Worm (Caenorhabditis elegans) whole organism, young adult: Measurements from ENCODE around the gene odr-1.

Experiments used
- B0261.1 ChIP-seq: sonication (generic microtip); optimal IDR thresholded peaks from 2 replicates; lab custom pipeline; 2016; ENCODE audit warnings: mild to moderate bottlenecking, missing genetic modification characterization, moderate library complexity, missing compliant biosample characterization
- C17E4.6 ChIP-seq: fragments of 200-800 bp; sonication (Bioruptor generic); IDR thresholded peaks from 2 replicates; pipeline ENCODE4 v1.3.6; 2022; ENCODE audit warnings: missing genetic modification reagents, missing genetic modification characterization, missing compliant biosample characterization
- D2030.7 ChIP-seq: fragments of 200-800 bp; sonication (Bioruptor generic); IDR thresholded peaks from 2 replicates; pipeline ENCODE4 v1.3.6; 2022; ENCODE audit warnings: missing genetic modification reagents, missing genetic modification characterization, missing compliant biosample characterization
- F49E8.2 ChIP-seq: sonication (generic microtip); optimal IDR thresholded peaks from 3 replicates; lab custom pipeline; 2017; ENCODE audit warnings: missing genetic modification characterization, mild to moderate bottlenecking, missing compliant biosample characterization, antibody characterized with exemption, moderate library complexity; ENCODE audit not compliant: insufficient read depth
- F57A8.1 ChIP-seq: fragments of 200-800 bp; sonication (Bioruptor generic); optimal IDR thresholded peaks from 2 replicates; lab custom pipeline; 2018; ENCODE audit warnings: mild to moderate bottlenecking, missing genetic modification characterization, moderate library complexity, missing compliant biosample characterization
- F57C9.4 ChIP-seq: sonication (generic microtip); optimal IDR thresholded peaks from 2 replicates; lab custom pipeline; 2017; ENCODE audit warnings: mild to moderate bottlenecking, missing genetic modification characterization, missing compliant biosample characterization
- K12H6.12 ChIP-seq: fragments of 200-800 bp; sonication (Bioruptor generic); optimal IDR thresholded peaks from 2 replicates; lab custom pipeline; 2018; ENCODE audit warnings: mild to moderate bottlenecking, missing genetic modification characterization, missing compliant biosample characterization
- Y53F4B.3 ChIP-seq: fragments of 200-800 bp; sonication (Bioruptor generic); IDR thresholded peaks from 2 replicates; pipeline ENCODE4 v1.3.6; 2022; ENCODE audit warnings: missing genetic modification reagents, missing genetic modification characterization, missing compliant biosample characterization
- Y67H2A.10 ChIP-seq: fragments of 200-800 bp; sonication (Bioruptor generic); conservative IDR thresholded peaks from 2 replicates; pipeline ENCODE4 v1.3.6; 2022; ENCODE audit warnings: missing genetic modification reagents, missing genetic modification characterization, missing compliant biosample characterization
- Y95B8A.8 ChIP-seq: fragments of 200-800 bp; sonication (Bioruptor generic); IDR thresholded peaks from 2 replicates; pipeline ENCODE4 v1.3.6; 2022; ENCODE audit warnings: missing genetic modification reagents, missing genetic modification characterization, missing compliant biosample characterization
- ama-1 ChIP-seq, 3 experiments: fragments of 150-350 bp in 1 of 3; sonication (generic microtip) in 2 of 3; optimal IDR thresholded peaks; 2 replicates each; lab custom pipeline; 2014 to 2018; ENCODE audit warnings: missing biosample characterization in 2 of 3, missing genetic modification characterization in 2 of 3, missing genetic modification reagents in 2 of 3
- ccch-3 ChIP-seq: fragments of 200-800 bp; sonication (Bioruptor generic); optimal IDR thresholded peaks from 2 replicates; lab custom pipeline; 2018; ENCODE audit warnings: mild to moderate bottlenecking, missing genetic modification characterization, missing compliant biosample characterization
- cebp-1 ChIP-seq, 2 experiments: fragments of 200-800 bp in 1 of 2; sonication (Bioruptor generic) in 1 of 2; sonication (generic microtip) in 1 of 2; IDR thresholded peaks in 1 of 2; optimal IDR thresholded peaks in 1 of 2; 2 replicates each; pipeline versions ENCODE4 v1.3.6 to Lab custom; 2017 to 2022; ENCODE audit warnings: missing compliant biosample characterization in 2 of 2, missing genetic modification characterization in 2 of 2, mild to moderate bottlenecking in 1 of 2, missing genetic modification reagents in 1 of 2, moderate library complexity in 1 of 2
- cebp-2 ChIP-seq: fragments of 200-800 bp; sonication (Bioruptor generic); IDR thresholded peaks from 2 replicates; pipeline ENCODE4 v1.3.6; 2022; ENCODE audit warnings: missing genetic modification characterization, missing compliant biosample characterization
- ceh-27 ChIP-seq: fragments of 200-800 bp; sonication (Bioruptor generic); optimal IDR thresholded peaks from 2 replicates; lab custom pipeline; 2018; ENCODE audit warnings: mild to moderate bottlenecking, missing genetic modification characterization, moderate library complexity, missing compliant biosample characterization
- ceh-79 ChIP-seq: sonication (generic microtip); optimal IDR thresholded peaks from 2 replicates; lab custom pipeline; 2017; ENCODE audit warnings: mild to moderate bottlenecking, missing genetic modification characterization, missing compliant biosample characterization
- dpl-1 ChIP-seq: fragments of 150-350 bp; optimal IDR thresholded peaks from 2 replicates; lab custom pipeline; 2014; ENCODE audit warnings: missing biosample characterization, missing genetic modification reagents, missing genetic modification characterization
- egl-18 ChIP-seq: fragments of 200-800 bp; sonication (Bioruptor generic); IDR thresholded peaks from 2 replicates; pipeline ENCODE4 v1.3.6; 2022; ENCODE audit warnings: missing genetic modification reagents, missing genetic modification characterization, missing compliant biosample characterization
- ets-4 ChIP-seq: fragments of 200-800 bp; sonication (Bioruptor generic); optimal IDR thresholded peaks from 2 replicates; lab custom pipeline; 2018; ENCODE audit warnings: mild to moderate bottlenecking, missing genetic modification characterization, missing compliant biosample characterization
- fkh-3 ChIP-seq: sonication (generic microtip); optimal IDR thresholded peaks from 2 replicates; lab custom pipeline; 2016; ENCODE audit warnings: mild to moderate bottlenecking, missing genetic modification characterization, missing compliant biosample characterization
- hlh-12 ChIP-seq: sonication (generic microtip); optimal IDR thresholded peaks from 2 replicates; lab custom pipeline; 2016; ENCODE audit warnings: missing genetic modification characterization, missing compliant biosample characterization
- hlh-26 ChIP-seq: fragments of 200-800 bp; sonication (Bioruptor generic); conservative IDR thresholded peaks from 2 replicates; pipeline ENCODE4 v1.3.6; 2022; ENCODE audit warnings: missing genetic modification reagents, missing genetic modification characterization, missing compliant biosample characterization
- madf-3 ChIP-seq: fragments of 200-800 bp; sonication (Bioruptor generic); IDR thresholded peaks from 2 replicates; pipeline ENCODE4 v1.3.6; 2022; ENCODE audit warnings: missing genetic modification reagents, missing genetic modification characterization, missing compliant biosample characterization
- mel-28 ChIP-seq: sonication (generic microtip); optimal IDR thresholded peaks from 2 replicates; lab custom pipeline; 2016; ENCODE audit warnings: borderline replicate concordance, mild to moderate bottlenecking, missing genetic modification characterization, missing compliant biosample characterization
- mes-4 ChIP-seq: sonication (generic microtip); optimal IDR thresholded peaks from 2 replicates; lab custom pipeline; 2016; ENCODE audit warnings: missing genotype, missing genetic modification characterization, missing compliant biosample characterization
- nhr-90 ChIP-seq: sonication (generic microtip); optimal IDR thresholded peaks from 2 replicates; lab custom pipeline; 2016; ENCODE audit warnings: missing genotype, mild to moderate bottlenecking, missing genetic modification characterization, missing compliant biosample characterization
- pbrm-1 ChIP-seq: fragments of 200-800 bp; sonication (Bioruptor generic); IDR thresholded peaks from 2 replicates; pipeline ENCODE4 v1.3.6; 2022; ENCODE audit warnings: missing genetic modification reagents, missing genetic modification characterization, missing compliant biosample characterization
- rcor-1 ChIP-seq: fragments of 200-800 bp; sonication (Bioruptor generic); IDR thresholded peaks from 2 replicates; pipeline ENCODE4 v1.3.6; 2022; ENCODE audit warnings: missing genetic modification reagents, missing genetic modification characterization, missing compliant biosample characterization
- snpc-1.3 ChIP-seq: sonication (generic microtip); optimal IDR thresholded peaks from 2 replicates; lab custom pipeline; 2017; ENCODE audit warnings: missing genetic modification characterization, mild to moderate bottlenecking, missing compliant biosample characterization, antibody characterized with exemption, moderate library complexity, missing genotype, missing genetic modification reagents; ENCODE audit not compliant: insufficient read depth
- snpc-4 ChIP-seq, 5 experiments: fragments of 150-350 bp in 1 of 5; sonication (generic microtip) in 4 of 5; optimal IDR thresholded peaks; 2 replicates each; lab custom pipeline; 2014 to 2018; ENCODE audit warnings: missing genetic modification characterization in 5 of 5, missing biosample characterization in 3 of 5, antibody characterized with exemption in 2 of 5, mild to moderate bottlenecking in 2 of 5, missing compliant biosample characterization in 2 of 5, missing genotype in 2 of 5, moderate library complexity in 2 of 5, missing genetic modification reagents in 1 of 5
- sptf-2 ChIP-seq: fragments of 200-800 bp; sonication (Bioruptor generic); optimal IDR thresholded peaks from 2 replicates; lab custom pipeline; 2018; ENCODE audit warnings: mild to moderate bottlenecking, missing genetic modification characterization, missing compliant biosample characterization
- unc-62 ChIP-seq: fragments of 150-350 bp; optimal IDR thresholded peaks from 2 replicates; lab custom pipeline; 2014; ENCODE audit warnings: missing biosample characterization, missing genetic modification reagents, missing genetic modification characterization
- zim-3 ChIP-seq: sonication (generic microtip); optimal IDR thresholded peaks from 2 replicates; lab custom pipeline; 2017; ENCODE audit warnings: mild to moderate bottlenecking, missing genetic modification characterization, moderate library complexity, missing compliant biosample characterization
- ztf-22 ChIP-seq: fragments of 200-800 bp; sonication (Bioruptor generic); optimal IDR thresholded peaks from 2 replicates; lab custom pipeline; 2018; ENCODE audit warnings: mild to moderate bottlenecking, missing genetic modification characterization, moderate library complexity, missing compliant biosample characterization
- ztf-26 ChIP-seq: sonication (generic microtip); optimal IDR thresholded peaks from 2 replicates; lab custom pipeline; 2017; ENCODE audit warnings: missing genetic modification characterization, missing compliant biosample characterization
- ztf-3 ChIP-seq: fragments of 200-800 bp; sonication (Bioruptor generic); optimal IDR thresholded peaks from 2 replicates; lab custom pipeline; 2018; ENCODE audit warnings: mild to moderate bottlenecking, missing genetic modification characterization, missing compliant biosample characterization
- ztf-6 ChIP-seq: fragments of 200-800 bp; sonication (Bioruptor generic); IDR thresholded peaks from 2 replicates; pipeline ENCODE4 v1.3.6; 2022; ENCODE audit warnings: missing genetic modification reagents, missing genetic modification characterization, missing compliant biosample characterization

odr-1 gene

DNA sequence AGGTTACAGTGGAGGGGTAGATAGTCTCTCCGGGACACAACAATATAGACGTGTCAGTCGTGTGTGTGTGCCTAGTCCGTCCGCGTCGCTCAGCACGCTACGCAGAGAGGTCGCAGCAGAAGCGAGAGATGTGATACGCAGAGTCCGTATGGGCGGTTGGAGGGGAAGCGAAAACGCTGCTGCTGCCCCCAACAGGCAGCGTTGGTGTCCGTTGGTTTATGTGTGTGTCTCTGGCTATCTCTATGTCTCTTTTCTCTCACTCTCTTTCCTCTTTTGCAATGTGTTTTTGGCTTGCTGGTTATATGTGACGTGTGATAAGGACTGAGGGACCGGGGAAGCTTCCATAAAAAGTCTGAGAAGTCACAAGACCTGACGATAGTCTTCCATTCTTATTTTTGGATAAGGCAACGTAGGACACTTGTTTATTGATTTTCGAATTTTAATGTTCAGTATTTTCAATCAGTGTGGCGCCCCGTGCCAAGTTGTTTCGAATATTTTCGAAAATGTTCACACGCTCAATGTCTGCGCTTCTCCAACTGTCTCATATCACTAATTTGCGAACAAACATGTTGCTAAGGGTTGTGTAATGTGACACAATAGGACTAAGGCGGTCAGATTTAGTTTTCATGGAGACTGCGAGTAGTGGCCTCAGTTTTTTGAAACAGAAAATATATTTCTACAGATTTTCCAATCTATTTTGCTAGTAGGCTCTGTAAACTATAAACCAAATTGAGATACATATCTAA, 23.3 kb downstream of the odr-1 start, which contains the start of gene pab-2 (continued):
- peak; percentile 63 for TF ChIP-seq nhr-90 (tag; lab: Kevin White, UChicago)
- TF ChIP-seq egl-18 (GFP tag; lab: Robert Waterston, UW) = no peak
- no peak for TF ChIP-seq Y53F4B.3 (GFP tag; lab: Robert Waterston, UW)
- TF ChIP-seq snpc-4 (GFP tag; optimal IDR thresholded peaks at IDR 0.05; lab: Kevin White, UChicago) = no peak
- peak in 3 of 4 experiments; percentile 22 to 50 (median 41) for TF ChIP-seq snpc-4 (tag; optimal IDR thresholded peaks at IDR 0.05; lab: Kevin White, UChicago)
- TF ChIP-seq unc-62 (GFP tag; lab: Kevin White, UChicago) = no peak
- no peak for TF ChIP-seq hlh-26 (GFP tag; lab: Robert Waterston, UW)
- TF ChIP-seq dpl-1 (GFP tag; lab: Kevin White, UChicago) = no peak
- no peak for TF ChIP-seq sptf-2 (GFP tag; lab: Kevin White, UChicago)
- TF ChIP-seq snpc-1.3 (tag; lab: Kevin White, UChicago) = no peak
- peak; percentile 43 for TF ChIP-seq ztf-22 (GFP tag; lab: Kevin White, UChicago)
- TF ChIP-seq ztf-3 = no peak
- TF ChIP-seq pbrm-1 = no peak; the same call in 1 of the 2 replicates
- TF ChIP-seq ceh-27 (GFP tag; lab: Kevin White, UChicago) = peak; percentile 55
- no peak for TF ChIP-seq Y67H2A.10 (GFP tag; lab: Robert Waterston, UW)
- TF ChIP-seq madf-3 (GFP tag; lab: Robert Waterston, UW) = no peak
- no peak for TF ChIP-seq C17E4.6 (GFP tag; lab: Robert Waterston, UW)
- no peak for TF ChIP-seq Y95B8A.8
- TF ChIP-seq mes-4 = no peak
- TF ChIP-seq B0261.1 = no peak
- 0 out of 2 replicates have a peak, but pooled peaks have one; percentile 27 for TF ChIP-seq rcor-1 (GFP tag; lab: Robert Waterston, UW)
- no peak for TF ChIP-seq hlh-12
- TF ChIP-seq ceh-79 (tag; lab: Kevin White, UChicago) = no peak
- TF ChIP-seq ztf-26 (tag; lab: Kevin White, UChicago) = peak; percentile 82
- TF ChIP-seq D2030.7 (GFP tag; lab: Robert Waterston, UW) = no peak
- no peak for TF ChIP-seq ama-1 (optimal IDR thresholded peaks at IDR 0.05; lab: Kevin White, UChicago)
- TF ChIP-seq ama-1 (GFP tag; optimal IDR thresholded peaks at IDR 0.05; lab: Kevin White, UChicago) = no peak
- no peak for TF ChIP-seq F57A8.1 (GFP tag; lab: Kevin White, UChicago)
- no peak for TF ChIP-seq fkh-3
- peak; percentile 46 for TF ChIP-seq ets-4
- TF ChIP-seq F49E8.2 (tag; lab: Kevin White, UChicago) = no peak
- no peak for TF ChIP-seq zim-3 (tag; lab: Kevin White, UChicago)
- TF ChIP-seq K12H6.12 (tag; lab: Kevin White, UChicago) = peak; percentile 79
- TF ChIP-seq ztf-6 (GFP tag; lab: Robert Waterston, UW) = no peak
- 0 out of 2 replicates have a peak, but pooled peaks have one; percentile 84 for TF ChIP-seq cebp-2 (GFP tag; lab: Robert Waterston, UW)
- TF ChIP-seq ccch-3 = no peak
- TF ChIP-seq F57C9.4 (tag; lab: Kevin White, UChicago) = no peak
- TF ChIP-seq cebp-1 (GFP tag; IDR thresholded peaks at IDR 0.05; lab: Robert Waterston, UW) = peak; percentile 59; the same call in 1 of the 2 replicates
- TF ChIP-seq cebp-1 (tag; optimal IDR thresholded peaks at IDR 0.05; lab: Kevin White, UChicago) = peak; percentile 73
- TF ChIP-seq mel-28 (tag; lab: Kevin White, UChicago) = no peak
